Fruit fly (Drosophila melanogaster): ENCODE results near the gene Nagk.

Nagk gene

DNA sequence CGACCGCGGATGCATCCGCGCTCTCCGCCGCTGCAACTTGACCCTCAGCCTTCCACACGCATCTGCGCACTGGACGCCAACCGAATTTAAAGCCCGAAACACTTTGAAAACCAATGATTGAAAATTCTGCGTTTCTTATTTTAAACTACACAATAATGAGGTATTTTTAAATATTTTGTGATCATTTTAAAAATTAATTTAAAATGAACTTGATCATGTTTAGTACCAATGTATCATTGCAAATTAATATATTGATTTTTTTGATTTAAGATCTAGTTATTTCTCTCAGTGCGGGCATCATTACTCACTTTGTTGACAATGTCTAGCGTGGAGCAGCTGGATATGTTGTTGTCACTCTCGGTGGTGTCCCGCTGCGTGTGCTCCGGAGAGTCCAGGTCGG is 23.8 kb upstream of the Nagk start (continued):
- TF ChIP-seq CG9139 (GFP tag; optimal IDR thresholded peaks at IDR 0.05) (no peak), CG3032 (tag; optimal IDR thresholded peaks at IDR 0.05) (peak; percentile 35), CG6163 (GFP tag; IDR thresholded peaks at IDR 0.05) (peak; percentile 60; the same call in 2 of the 3 replicates), CG10669 (GFP tag; optimal IDR thresholded peaks at IDR 0.05) (no peak), CG6276 (GFP tag; optimal IDR thresholded peaks at IDR 0.05) (no peak), CG7368 (GFP tag; optimal IDR thresholded peaks at IDR 0.05) (no peak), Sox15 (GFP tag; optimal IDR thresholded peaks at IDR 0.05) (no peak), svp (GFP tag) (peak; percentile 94), pdm3 (GFP tag; optimal IDR thresholded peaks at IDR 0.05) (no peak), OdsH (GFP tag; optimal IDR thresholded peaks at IDR 0.05) (no peak), Lpt (GFP tag; optimal IDR thresholded peaks at IDR 0.05) (no peak), spab (GFP tag; optimal IDR thresholded peaks at IDR 0.05) (no peak)

- TF ChIP-seq CG11902 (GFP tag; optimal IDR thresholded peaks at IDR 0.05) (no peak), Eip78C (GFP tag) (peak; percentile 52), esn (GFP tag; optimal IDR thresholded peaks at IDR 0.05) (peak; percentile 34)
Observed at dm6 chr3R:15363608-15364007, 20.6 kb upstream of the Nagk start, which contains the start of gene CG6171. TSS of gene CG6171 (minus strand) at chr3R:15363857.

- no peak for TF ChIP-seq CG16779 (tag; optimal IDR thresholded peaks at IDR 0.05)
- TF ChIP-seq Sox102F (GFP tag; optimal IDR thresholded peaks at IDR 0.05), result no peak
- TF ChIP-seq Ets21C (GFP tag; optimal IDR thresholded peaks at IDR 0.05), result no peak
- TF ChIP-seq CG6808 (GFP tag; optimal IDR thresholded peaks at IDR 0.05), result no peak
- TF ChIP-seq CG8632 (GFP tag; optimal IDR thresholded peaks at IDR 0.05), result no peak
- TF ChIP-seq CG7368 (GFP tag; optimal IDR thresholded peaks at IDR 0.05), result no peak
- no peak for TF ChIP-seq Blimp-1 (GFP tag; optimal IDR thresholded peaks at IDR 0.05)
- no peak for TF ChIP-seq Hr39 (GFP tag; optimal IDR thresholded peaks at IDR 0.05)
- TF ChIP-seq Hr38 (GFP tag; optimal IDR thresholded peaks at IDR 0.05), result no peak
- no peak for TF ChIP-seq CG10669 (GFP tag; optimal IDR thresholded peaks at IDR 0.05)
- TF ChIP-seq svp (GFP tag), result no peak
- TF ChIP-seq acj6 (GFP tag; optimal IDR thresholded peaks at IDR 0.05), result no peak
- no peak for TF ChIP-seq fd59A (GFP tag; optimal IDR thresholded peaks at IDR 0.05)
- TF ChIP-seq OdsH (GFP tag; optimal IDR thresholded peaks at IDR 0.05), result no peak
Observed at dm6 chr3R:15361490-15361889, 18.4 kb upstream of the Nagk start, which contains the start of the genes Cog2 and Trax. TSS of gene Cog2 (minus strand) at chr3R:15361657. TSS of gene Trax (plus strand) at chr3R:15361692.

- TF ChIP-seq topi (GFP tag; optimal IDR thresholded peaks at IDR 0.05) (peak; percentile 62), cyc (GFP tag; optimal IDR thresholded peaks at IDR 0.05) (peak; percentile 83), Ets21C (GFP tag; optimal IDR thresholded peaks at IDR 0.05) (no peak), fd85E (GFP tag; optimal IDR thresholded peaks at IDR 0.05) (no peak), salr (GFP tag; optimal IDR thresholded peaks at IDR 0.05) (peak in 1 of 2 experiments; percentile 62), lz (GFP tag; optimal IDR thresholded peaks at IDR 0.05) (peak; percentile 74), Sox102F (GFP tag; optimal IDR thresholded peaks at IDR 0.05) (no peak), CG6276 (GFP tag; optimal IDR thresholded peaks at IDR 0.05) (no peak), net (GFP tag; optimal IDR thresholded peaks at IDR 0.05) (no peak), CG10631 (GFP tag; optimal IDR thresholded peaks at IDR 0.05) (peak; percentile 90), Sox14 (GFP tag; optimal IDR thresholded peaks at IDR 0.05) (no peak), CG9139 (GFP tag; optimal IDR thresholded peaks at IDR 0.05) (no peak), CG6792 (GFP tag; optimal IDR thresholded peaks at IDR 0.05) (peak; percentile 77), esn (GFP tag; optimal IDR thresholded peaks at IDR 0.05) (peak; percentile 79), CG6163 (GFP tag; IDR thresholded peaks at IDR 0.05) (peak; percentile 68; the same call in 2 of the 3 replicates), Hr4 (GFP tag; optimal IDR thresholded peaks at IDR 0.05) (no peak), CG6808 (GFP tag; optimal IDR thresholded peaks at IDR 0.05) (no peak), CG10669 (GFP tag; optimal IDR thresholded peaks at IDR 0.05) (peak; percentile 100), Blimp-1 (GFP tag; optimal IDR thresholded peaks at IDR 0.05) (peak; percentile 73), dac (GFP tag; optimal IDR thresholded peaks at IDR 0.05) (peak; percentile 72), fd59A (GFP tag; optimal IDR thresholded peaks at IDR 0.05) (peak; percentile 60), acj6 (GFP tag; optimal IDR thresholded peaks at IDR 0.05) (no peak), Ets96B (tag; optimal IDR thresholded peaks at IDR 0.05) (peak; percentile 68), Met (GFP tag; optimal IDR thresholded peaks at IDR 0.05) (no peak), ss (GFP tag; optimal IDR thresholded peaks at IDR 0.05) (no peak), Gug (GFP tag; IDR thresholded peaks at IDR 0.05) (peak; percentile 83), Hr39 (GFP tag; optimal IDR thresholded peaks at IDR 0.05) (no peak), Eip93F (GFP tag; optimal IDR thresholded peaks at IDR 0.05) (no peak), Smox (GFP tag; optimal IDR thresholded peaks at IDR 0.05) (no peak), CG11762 (GFP tag; optimal IDR thresholded peaks at IDR 0.05; ENCODE audit: insufficient read depth) (peak; percentile 75)
Observed at dm6 chr3R:15356645-15357431, 13.8 kb upstream of the Nagk start, which contains the start of the genes Atg4b and Hibch. TSS of gene Atg4b (minus strand) at chr3R:15356924. TSS of gene Hibch (plus strand) at chr3R:15357229.
